Worm (Caenorhabditis elegans): ENCODE measurements around the gene lys-1.

ce11 chrV:10281374-10281773, 3.7 kb downstream of the lys-1 start, which contains the start of gene lys-2:
- no peak for TF ChIP-seq B0035.1 (tag; optimal IDR thresholded peaks at IDR 0.05)
- TF ChIP-seq snpc-4 (GFP tag; optimal IDR thresholded peaks at IDR 0.05) = no peak
- TF ChIP-seq snpc-4 (tag; optimal IDR thresholded peaks at IDR 0.05) = no peak
- TF ChIP-seq him-1 (tag; optimal IDR thresholded peaks at IDR 0.05) = no peak
- no peak for TF ChIP-seq efl-1 (GFP tag; optimal IDR thresholded peaks at IDR 0.05)
- TF ChIP-seq cebp-1 (GFP tag; IDR thresholded peaks at IDR 0.05) = no peak
- no peak for TF ChIP-seq cebp-1 (tag; optimal IDR thresholded peaks at IDR 0.05)
- no peak for TF ChIP-seq ceh-58 (GFP tag; IDR thresholded peaks at IDR 0.05)
- no peak for TF ChIP-seq pha-4 (tag; optimal IDR thresholded peaks at IDR 0.05)
- TF ChIP-seq attf-3 (GFP tag; conservative IDR thresholded peaks at IDR 0.05) = no peak

All from whole organism, young adult.